Worm (Caenorhabditis elegans) whole organism, midembryonic: Measurements from ENCODE around the gene F16G10.5.

Experiments
- T22C8.4 ChIP-seq: fragments of 200-800 bp; sonication (Bioruptor generic); IDR thresholded peaks from 2 replicates; pipeline ENCODE4 v1.3.6; 2022; ENCODE audit warnings: missing genetic modification characterization, missing compliant biosample characterization
- cog-1 ChIP-seq: sonication (generic microtip); optimal IDR thresholded peaks from 2 replicates; lab custom pipeline; 2016; ENCODE audit warnings: missing genetic modification characterization, missing compliant biosample characterization
- flt-1 ChIP-seq: fragments of 200-800 bp; sonication (Bioruptor generic); IDR thresholded peaks from 2 replicates; pipeline ENCODE4 v1.3.6; 2022; ENCODE audit warnings: missing genetic modification characterization, missing compliant biosample characterization
- klf-2 ChIP-seq: fragments of 200-800 bp; sonication (Bioruptor generic); conservative IDR thresholded peaks from 2 replicates; pipeline ENCODE4 v1.3.6; 2022; ENCODE audit warnings: missing genetic modification reagents, missing genetic modification characterization, missing compliant biosample characterization
- med-1 ChIP-seq: sonication (generic microtip); optimal IDR thresholded peaks from 2 replicates; lab custom pipeline; 2017; ENCODE audit warnings: missing genetic modification characterization, mild to moderate bottlenecking, missing compliant biosample characterization, antibody characterized with exemption, missing genetic modification reagents; ENCODE audit not compliant: insufficient read depth
- ref-1 ChIP-seq: fragments of 200-800 bp; sonication (Bioruptor generic); conservative IDR thresholded peaks from 2 replicates; pipeline ENCODE4 v1.3.6; 2022; ENCODE audit warnings: missing genetic modification reagents, missing genetic modification characterization, missing compliant biosample characterization
- tab-1 ChIP-seq: fragments of 200-800 bp; sonication (Bioruptor generic); IDR thresholded peaks from 2 replicates; pipeline ENCODE4 v1.3.6; 2022; ENCODE audit warnings: missing genetic modification characterization, missing compliant biosample characterization
- ztf-23 ChIP-seq: fragments of 200-800 bp; sonication (Bioruptor generic); IDR thresholded peaks from 2 replicates; pipeline ENCODE4 v1.3.6; 2022; ENCODE audit warnings: missing genetic modification reagents, missing genetic modification characterization, missing compliant biosample characterization
- ztf-29 ChIP-seq: fragments of 200-800 bp; sonication (Bioruptor generic); IDR thresholded peaks from 2 replicates; pipeline ENCODE4 v1.3.6; 2022; ENCODE audit warnings: missing genetic modification reagents, missing genetic modification characterization, missing compliant biosample characterization

DNA sequence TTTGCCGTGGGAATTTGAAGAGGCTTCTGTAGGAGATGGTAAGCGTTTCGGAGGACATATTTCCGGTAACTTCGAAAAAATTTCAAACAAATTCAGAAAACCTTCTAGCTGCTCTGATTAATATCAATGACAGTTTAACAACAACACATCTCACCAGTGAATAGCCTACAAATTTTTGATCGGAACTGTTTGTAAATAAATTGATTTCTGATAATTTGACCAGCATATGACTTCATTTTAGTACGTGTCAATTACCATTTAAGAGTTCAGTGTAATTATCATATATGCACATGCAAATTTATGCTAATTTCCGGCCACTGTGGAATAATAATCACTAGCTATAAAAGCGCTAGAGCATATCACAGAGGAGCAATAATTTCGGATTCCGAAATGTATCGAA, 42.2 kb upstream of the F16G10.5 start, which contains the start of gene ZK1240.11:
- TF ChIP-seq cog-1 (tag; lab: Kevin White, UChicago) (no peak), T22C8.4 (GFP tag; lab: Robert Waterston, UW) (no peak), ref-1 (GFP tag; lab: Robert Waterston, UW) (no peak), tab-1 (GFP tag; lab: Robert Waterston, UW) (no peak), med-1 (GFP tag; lab: Kevin White, UChicago) (no peak), flt-1 (GFP tag; lab: Robert Waterston, UW) (no peak), klf-2 (no peak), ztf-23 (no peak), ztf-29 (GFP tag; lab: Robert Waterston, UW) (no peak)
